2 fruit fly cellular contexts compared by ENCODE assay signal in genomic region chrX:4560182-4560845, dm6.
A peak's percentile ranks its signal among the peaks of the same experiment; 100 is the strongest.
TF ChIP-seq lines count a peak whose summit lies in the region.

No protein-coding gene starts in this region.

TF ChIP-seq in whole organism, embryonic, 481 proteins besides CTCF, POLR2A, EP300 and RAD21 (continued from another document):
- TF ChIP-seq CG7928 (GFP tag; optimal IDR thresholded peaks at IDR 0.05; lab: Kevin White, UChicago) (no peak), Lpt (GFP tag; optimal IDR thresholded peaks at IDR 0.05; lab: Kevin White, UChicago) (no peak), CG8281 (tag; optimal IDR thresholded peaks at IDR 0.05; lab: Kevin White, UChicago) (no peak), sens (GFP tag; lab: Kevin White, UChicago) (peak; percentile 67), CG11085 (GFP tag; IDR thresholded peaks at IDR 0.05; lab: Robert Waterston, UW) (no peak), pfk (GFP tag; optimal IDR thresholded peaks at IDR 0.05; lab: Kevin White, UChicago) (no peak), Abd-B (GFP tag; optimal IDR thresholded peaks at IDR 0.05; lab: Kevin White, UChicago) (no peak), NK7.1 (GFP tag; optimal IDR thresholded peaks at IDR 0.05; lab: Kevin White, UChicago) (no peak), otp (GFP tag; IDR thresholded peaks at IDR 0.05; lab: Robert Waterston, UW) (0 out of 3 replicates have a peak, but pooled peaks have one; percentile 19), Ets97D (GFP tag; optimal IDR thresholded peaks at IDR 0.05; lab: Kevin White, UChicago) (no peak), CG10979 (tag; optimal IDR thresholded peaks at IDR 0.05; lab: Kevin White, UChicago) (peak; percentile 13), Ets65A (GFP tag; lab: Kevin White, UChicago) (peak; percentile 82), CG17328 (GFP tag; IDR thresholded peaks at IDR 0.05; lab: Robert Waterston, UW) (0 out of 2 replicates have a peak, but pooled peaks have one; percentile 25), Hsf (GFP tag; optimal IDR thresholded peaks at IDR 0.05; lab: Kevin White, UChicago) (no peak)
TF ChIP-seq in whole organism, embryonic: peak in this region for 12.

TF ChIP-seq in whole organism, prepupa, 60 proteins besides CTCF, POLR2A, EP300 and RAD21 (continued from another document):
- TF ChIP-seq Eip78C (GFP tag; lab: Kevin White, UChicago), result peak; percentile 75
- no peak for TF ChIP-seq CG11902 (GFP tag; optimal IDR thresholded peaks at IDR 0.05; lab: Kevin White, UChicago)
- TF ChIP-seq Sox102F (GFP tag; optimal IDR thresholded peaks at IDR 0.05; lab: Kevin White, UChicago), result peak; percentile 19
- TF ChIP-seq Hr38 (GFP tag; optimal IDR thresholded peaks at IDR 0.05; lab: Kevin White, UChicago), result no peak
- TF ChIP-seq cyc (GFP tag; optimal IDR thresholded peaks at IDR 0.05; lab: Kevin White, UChicago), result peak; percentile 42
- TF ChIP-seq OdsH (GFP tag; optimal IDR thresholded peaks at IDR 0.05; lab: Kevin White, UChicago), result peak; percentile 13
- peak; percentile 37 for TF ChIP-seq topi (GFP tag; optimal IDR thresholded peaks at IDR 0.05; lab: Kevin White, UChicago)
- peak in 1 of 2 experiments; percentile 20 for TF ChIP-seq ss (GFP tag; optimal IDR thresholded peaks at IDR 0.05; lab: Kevin White, UChicago)
- no peak for TF ChIP-seq CG8632 (GFP tag; optimal IDR thresholded peaks at IDR 0.05; lab: Kevin White, UChicago)
- TF ChIP-seq CG6792 (GFP tag; optimal IDR thresholded peaks at IDR 0.05; lab: Kevin White, UChicago), result peak; percentile 26
- TF ChIP-seq fd85E (GFP tag; optimal IDR thresholded peaks at IDR 0.05; lab: Kevin White, UChicago), result no peak
- TF ChIP-seq CG6808 (GFP tag; optimal IDR thresholded peaks at IDR 0.05; lab: Kevin White, UChicago), result peak; percentile 1
- peak; percentile 21 for TF ChIP-seq CG10631 (GFP tag; optimal IDR thresholded peaks at IDR 0.05; lab: Kevin White, UChicago)
